Fruit fly (Drosophila melanogaster) whole organism, embryonic: ENCODE measurements around the gene CG42449.

Experiments used
- ATbp ChIP-seq: fragments of 200-800 bp; sonication (Bioruptor generic); optimal IDR thresholded peaks from 2 replicates; lab custom pipeline; 2017; ENCODE audit warnings: missing biosample characterization, mild to moderate bottlenecking, missing genetic modification characterization, missing genetic modification reagents
- Aef1 ChIP-seq: fragments of 200-800 bp; sonication (Bioruptor generic); IDR thresholded peaks from 3 replicates; pipeline ENCODE4 v1.3.6; 2022; ENCODE audit warnings: missing biosample characterization, missing genetic modification characterization
- Blimp-1 ChIP-seq: fragments of 200-800 bp; sonication (Bioruptor generic); optimal IDR thresholded peaks from 3 replicates; lab custom pipeline; 2018; ENCODE audit warnings: missing biosample characterization, missing genetic modification characterization, mild to moderate bottlenecking, moderate library complexity, missing genetic modification reagents
- C15 ChIP-seq: fragments of 200-800 bp; sonication (Bioruptor generic); IDR thresholded peaks from 3 replicates; pipeline ENCODE4 v1.3.6; 2022; ENCODE audit warnings: missing biosample characterization, missing genetic modification characterization
- CG10267 ChIP-seq: fragments of 200-800 bp; sonication (Bioruptor generic); optimal IDR thresholded peaks from 2 replicates; lab custom pipeline; 2018; ENCODE audit warnings: missing biosample characterization, mild to moderate bottlenecking, missing genetic modification characterization, moderate library complexity
- CG11085 ChIP-seq: fragments of 200-800 bp; sonication (Bioruptor generic); IDR thresholded peaks from 2 replicates; pipeline ENCODE4 v1.3.6; 2022; ENCODE audit warnings: missing biosample characterization, missing genetic modification characterization
- CG1233 ChIP-seq: fragments of 200-800 bp; sonication (Bioruptor generic); optimal IDR thresholded peaks from 4 replicates; lab custom pipeline; 2018; ENCODE audit warnings: missing biosample characterization, mild to moderate bottlenecking, missing genetic modification characterization
- CG13287 ChIP-seq: fragments of 200-800 bp; sonication (Bioruptor generic); IDR thresholded peaks from 2 replicates; pipeline ENCODE4 v1.3.6; 2022; ENCODE audit warnings: missing biosample characterization, missing genetic modification characterization; ENCODE audit not compliant: partially characterized antibody
- CG1647 ChIP-seq: fragments of 200-800 bp; sonication (Bioruptor generic); optimal IDR thresholded peaks from 3 replicates; lab custom pipeline; 2016; ENCODE audit warnings: missing biosample characterization, missing genetic modification characterization
- CG17612 ChIP-seq: fragments of 200-800 bp; sonication (Bioruptor generic); IDR thresholded peaks from 2 replicates; pipeline ENCODE4 v1.3.6; 2022; ENCODE audit warnings: missing biosample characterization, missing genetic modification characterization
- CG17829 ChIP-seq: fragments of 200-800 bp; optimal IDR thresholded peaks from 2 replicates; lab custom pipeline; 2019; ENCODE audit warnings: missing biosample characterization, mild to moderate bottlenecking, missing genetic modification characterization, moderate library complexity
- CG18599 ChIP-seq: fragments of 200-800 bp; sonication (Bioruptor generic); optimal IDR thresholded peaks from 3 replicates; lab custom pipeline; 2017; ENCODE audit warnings: missing biosample characterization, missing genetic modification characterization, mild to moderate bottlenecking, moderate library complexity, missing genetic modification reagents
- CG2129 ChIP-seq: fragments of 200-800 bp; sonication (Bioruptor generic); IDR thresholded peaks from 2 replicates; pipeline ENCODE4 v1.3.6; 2022; ENCODE audit warnings: missing biosample characterization, missing genetic modification characterization; ENCODE audit not compliant: partially characterized antibody
- CG2199 ChIP-seq: fragments of 200-800 bp; sonication (Bioruptor generic); IDR thresholded peaks from 3 replicates; pipeline ENCODE4 v1.3.6; 2022; ENCODE audit warnings: missing biosample characterization, missing genetic modification characterization
- CG31388 ChIP-seq: fragments of 200-800 bp; sonication (Bioruptor generic); optimal IDR thresholded peaks from 2 replicates; lab custom pipeline; 2016; ENCODE audit warnings: missing biosample characterization, missing genetic modification characterization
- CG3726 ChIP-seq: fragments of 200-800 bp; sonication (Bioruptor generic); IDR thresholded peaks from 3 replicates; pipeline ENCODE4, ENCODE4 v1.3.6; 2022; ENCODE audit warnings: missing biosample characterization, missing genetic modification characterization
- CG43689 ChIP-seq: fragments of 200-800 bp; sonication (Bioruptor generic); IDR thresholded peaks from 2 replicates; pipeline ENCODE4 v1.3.6; 2022; ENCODE audit warnings: missing biosample characterization, missing genetic modification characterization
- CG4424 ChIP-seq: fragments of 200-800 bp; sonication (Bioruptor generic); optimal IDR thresholded peaks from 3 replicates; lab custom pipeline; 2016; ENCODE audit warnings: missing biosample characterization, missing genetic modification characterization
- CG6175 ChIP-seq: fragments of 200-800 bp; sonication (Bioruptor generic); IDR thresholded peaks from 3 replicates; pipeline ENCODE4 v1.3.6; 2022; ENCODE audit warnings: missing biosample characterization, missing genetic modification characterization
- CG7372 ChIP-seq: fragments of 200-800 bp; sonication (Bioruptor generic); IDR thresholded peaks from 2 replicates; pipeline ENCODE4 v1.3.6; 2022; ENCODE audit warnings: missing biosample characterization, missing genetic modification characterization
- CG7745 ChIP-seq: fragments of 200-800 bp; sonication (Bioruptor generic); optimal IDR thresholded peaks from 2 replicates; lab custom pipeline; 2018; ENCODE audit warnings: missing biosample characterization, mild to moderate bottlenecking, missing genetic modification characterization, moderate library complexity
- CG8388 ChIP-seq: fragments of 200-800 bp; sonication (Bioruptor generic); optimal IDR thresholded peaks from 2 replicates; lab custom pipeline; 2019; ENCODE audit warnings: missing biosample characterization, mild to moderate bottlenecking, missing genetic modification characterization, moderate library complexity
- CG9215 ChIP-seq: fragments of 200-800 bp; sonication (Bioruptor generic); IDR thresholded peaks from 2 replicates; pipeline ENCODE4 v1.3.6; 2022; ENCODE audit warnings: missing biosample characterization, missing genetic modification characterization
- Deaf1 ChIP-seq: fragments of 200-800 bp; optimal IDR thresholded peaks from 3 replicates; lab custom pipeline; 2019; ENCODE audit warnings: missing biosample characterization, mild to moderate bottlenecking, missing genetic modification characterization, moderate library complexity
- Dref ChIP-seq: fragments of 200-800 bp; sonication (Bioruptor generic); IDR thresholded peaks from 2 replicates; pipeline ENCODE4 v1.3.6; 2022; ENCODE audit warnings: missing biosample characterization, missing genetic modification characterization
- HmgD ChIP-seq: fragments of 200-800 bp; sonication (Bioruptor generic); optimal IDR thresholded peaks from 3 replicates; lab custom pipeline; 2016; ENCODE audit warnings: missing biosample characterization, missing genetic modification characterization
- Opbp ChIP-seq: fragments of 200-800 bp; sonication (Bioruptor generic); IDR thresholded peaks from 3 replicates; pipeline ENCODE4 v1.3.6; 2022; ENCODE audit warnings: missing biosample characterization, missing genetic modification characterization; ENCODE audit not compliant: partially characterized antibody
- Ptx1 ChIP-seq: fragments of 200-800 bp; sonication (Bioruptor generic); IDR thresholded peaks from 2 replicates; pipeline ENCODE4 v1.3.6; 2022; ENCODE audit warnings: missing biosample characterization, missing genetic modification characterization
- Stat92E ChIP-seq, 3 experiments: fragments of >200 bp in 2 of 3; fragments of 200-800 bp in 1 of 3; sonication (Bioruptor generic) in 1 of 3; optimal IDR thresholded peaks; 2 replicates each; lab custom pipeline; 2017 to 2019; ENCODE audit warnings: missing biosample characterization in 3 of 3, missing genetic modification characterization in 3 of 3, mild to moderate bottlenecking in 1 of 3, moderate library complexity in 1 of 3
- Tbp ChIP-seq: fragments of >200 bp; optimal IDR thresholded peaks from 2 replicates; lab custom pipeline; 2018; ENCODE audit warnings: missing biosample characterization, missing genetic modification characterization
- ac ChIP-seq: fragments of 200-800 bp; sonication (Bioruptor generic); optimal IDR thresholded peaks from 3 replicates; lab custom pipeline; 2017; ENCODE audit warnings: missing biosample characterization, mild to moderate bottlenecking, missing genetic modification characterization
- br ChIP-seq: fragments of >200 bp; optimal IDR thresholded peaks from 2 replicates; lab custom pipeline; 2017
- cas ChIP-seq: fragments of 200-800 bp; sonication (Bioruptor generic); IDR thresholded peaks from 2 replicates; pipeline ENCODE4 v1.3.6; 2022; ENCODE audit warnings: missing biosample characterization, missing genetic modification characterization
- chif ChIP-seq, 2 experiments: fragments of 200-800 bp; sonication (Bioruptor generic); optimal IDR thresholded peaks; 3 replicates each; lab custom pipeline; 2016; ENCODE audit warnings: missing biosample characterization in 2 of 2, missing genetic modification characterization in 2 of 2
- dysf ChIP-seq: fragments of 200-800 bp; sonication (Bioruptor generic); IDR thresholded peaks from 3 replicates; pipeline ENCODE4 v1.3.6; 2022; ENCODE audit warnings: missing biosample characterization, missing genetic modification characterization
- ems ChIP-seq: fragments of 200-800 bp; sonication (Bioruptor generic); optimal IDR thresholded peaks from 3 replicates; lab custom pipeline; 2016; ENCODE audit warnings: missing biosample characterization, missing genetic modification characterization
- eve ChIP-seq, 2 experiments: fragments of >200 bp; optimal IDR thresholded peaks; 2 replicates each; lab custom pipeline; 2017; ENCODE audit warnings: missing biosample characterization in 2 of 2, missing genetic modification characterization in 2 of 2
- fd102C ChIP-seq: fragments of 200-800 bp; sonication (Bioruptor generic); optimal IDR thresholded peaks from 2 replicates; lab custom pipeline; 2018; ENCODE audit warnings: missing biosample characterization, mild to moderate bottlenecking, missing genetic modification characterization, moderate library complexity
- fd96Cb ChIP-seq: fragments of 200-800 bp; sonication (Bioruptor generic); optimal IDR thresholded peaks from 2 replicates; lab custom pipeline; 2018; ENCODE audit warnings: missing biosample characterization, mild to moderate bottlenecking, missing genetic modification characterization, moderate library complexity
- gsb ChIP-seq: fragments of 200-800 bp; sonication (Bioruptor generic); IDR thresholded peaks from 2 replicates; pipeline ENCODE4 v1.3.6; 2022; ENCODE audit warnings: missing biosample characterization, missing genetic modification characterization
- her ChIP-seq: fragments of 200-800 bp; sonication (Bioruptor generic); optimal IDR thresholded peaks from 2 replicates; lab custom pipeline; 2016; ENCODE audit warnings: missing biosample characterization, missing genetic modification characterization
- kni ChIP-seq: fragments of 200-800 bp; sonication (Bioruptor generic); optimal IDR thresholded peaks from 3 replicates; lab custom pipeline; 2017; ENCODE audit warnings: mild to moderate bottlenecking, missing biosample characterization, missing genetic modification reagents, missing genetic modification characterization
- lov ChIP-seq, 2 experiments: fragments of 200-800 bp in 1 of 2; fragments of >200 bp in 1 of 2; sonication (Bioruptor generic) in 1 of 2; IDR thresholded peaks in 1 of 2; optimal IDR thresholded peaks in 1 of 2; 2 replicates in 1 of 2; 3 replicates in 1 of 2; pipeline versions ENCODE4 v1.3.6 to Lab custom; 2017 to 2022; ENCODE audit warnings: missing biosample characterization in 1 of 2, missing genetic modification characterization in 1 of 2
- mirr ChIP-seq: fragments of 200-800 bp; sonication (Bioruptor generic); optimal IDR thresholded peaks from 3 replicates; lab custom pipeline; 2018; ENCODE audit warnings: missing biosample characterization, mild to moderate bottlenecking, missing genetic modification characterization
- pan ChIP-seq, 4 experiments: fragments of >200 bp in 3 of 4; fragments of 200-800 bp in 1 of 4; sonication (Bioruptor generic) in 1 of 4; optimal IDR thresholded peaks in 3 of 4; IDR thresholded peaks in 1 of 4; 2 replicates each; pipeline versions ENCODE4 v1.3.6 to Lab custom; 2017 to 2022; ENCODE audit warnings: missing biosample characterization in 2 of 4, missing genetic modification characterization in 2 of 4, mixed read lengths in 1 of 4
- prd ChIP-seq, 3 experiments: fragments of >200 bp in 2 of 3; fragments of 200-800 bp in 1 of 3; sonication (Bioruptor generic) in 1 of 3; optimal IDR thresholded peaks in 2 of 3; IDR thresholded peaks in 1 of 3; 2 replicates in 2 of 3; 3 replicates in 1 of 3; pipeline versions ENCODE4 v1.3.6 to Lab custom; 2017 to 2022; ENCODE audit warnings: missing biosample characterization in 1 of 3, missing genetic modification characterization in 1 of 3
- row ChIP-seq: fragments of 200-800 bp; sonication (Bioruptor generic); IDR thresholded peaks from 3 replicates; pipeline ENCODE4 v1.3.6; 2022; ENCODE audit warnings: missing biosample characterization, missing genetic modification characterization
- run ChIP-seq: fragments of 200-800 bp; sonication (Bioruptor generic); optimal IDR thresholded peaks from 3 replicates; lab custom pipeline; 2018; ENCODE audit warnings: missing biosample characterization, mild to moderate bottlenecking, missing genetic modification characterization
- tx ChIP-seq: fragments of 200-800 bp; sonication (Bioruptor generic); optimal IDR thresholded peaks from 2 replicates; lab custom pipeline; 2016; ENCODE audit warnings: missing biosample characterization, missing genetic modification characterization
- unpg ChIP-seq: fragments of 200-800 bp; sonication (Bioruptor generic); optimal IDR thresholded peaks from 3 replicates; lab custom pipeline; 2018; ENCODE audit warnings: missing biosample characterization, mild to moderate bottlenecking, missing genetic modification characterization, moderate library complexity
- z ChIP-seq: fragments of 200-800 bp; sonication (Bioruptor generic); IDR thresholded peaks from 3 replicates; pipeline ENCODE4 v1.3.6; 2022; ENCODE audit warnings: missing biosample characterization, missing genetic modification characterization

The CG42449 gene

DNA sequence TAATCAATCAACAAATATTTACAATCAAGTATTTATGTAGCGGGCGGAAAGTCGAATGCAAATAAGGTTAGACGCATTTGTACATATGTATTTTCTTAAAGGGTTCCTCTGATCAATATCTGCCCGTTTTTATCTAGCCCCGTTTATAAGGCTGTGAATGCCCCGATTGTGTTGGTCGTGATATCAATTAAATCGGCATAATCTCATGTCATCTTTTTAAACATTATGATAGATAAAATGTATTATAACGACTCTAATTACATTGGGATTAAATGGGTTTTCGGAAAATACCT lies 4.9 kb upstream of the CG42449 start (continued):
- no peak for TF ChIP-seq CG10267
- peak; percentile 6 for TF ChIP-seq kni (GFP tag; lab: Kevin White, UChicago)
- TF ChIP-seq tx = no peak
- TF ChIP-seq z (GFP tag; lab: Robert Waterston, UW) = no peak; the same call in 2 of the 3 replicates
- no peak for TF ChIP-seq unpg (GFP tag; lab: Kevin White, UChicago)
- no peak for TF ChIP-seq lov (optimal IDR thresholded peaks at IDR 0.05; lab: Kevin White, UChicago)
- no peak for TF ChIP-seq lov (GFP tag; IDR thresholded peaks at IDR 0.05; lab: Robert Waterston, UW)
- TF ChIP-seq Deaf1 = no peak
- TF ChIP-seq prd (optimal IDR thresholded peaks at IDR 0.05; lab: Kevin White, UChicago) = no peak
- no peak for TF ChIP-seq prd (GFP tag; IDR thresholded peaks at IDR 0.05; lab: Robert Waterston, UW)
- no peak for TF ChIP-seq ac
- TF ChIP-seq her (GFP tag; lab: Kevin White, UChicago) = no peak
- TF ChIP-seq CG43689 = no peak
- TF ChIP-seq gsb (GFP tag; lab: Robert Waterston, UW) = no peak
- no peak for TF ChIP-seq Ptx1
- no peak for TF ChIP-seq fd102C (GFP tag; lab: Kevin White, UChicago)
- no peak for TF ChIP-seq Tbp (GFP tag; lab: Kevin White, UChicago)
- TF ChIP-seq CG2199 (GFP tag; lab: Robert Waterston, UW) = no peak
- TF ChIP-seq row = no peak
- TF ChIP-seq CG1647 (GFP tag; lab: Kevin White, UChicago) = no peak
- peak in 1 of 2 experiments; percentile 40 for TF ChIP-seq chif (GFP tag; optimal IDR thresholded peaks at IDR 0.05; lab: Kevin White, UChicago)
- no peak for TF ChIP-seq Blimp-1 (GFP tag; lab: Kevin White, UChicago)
- TF ChIP-seq Stat92E (GFP tag; optimal IDR thresholded peaks at IDR 0.05; lab: Kevin White, UChicago) = no peak
- no peak for TF ChIP-seq CG4424 (GFP tag; lab: Kevin White, UChicago)
- TF ChIP-seq CG18599 (GFP tag; lab: Kevin White, UChicago) = peak; percentile 14
- no peak for TF ChIP-seq Aef1 (GFP tag; lab: Robert Waterston, UW)
- no peak for TF ChIP-seq CG2129 (GFP tag; lab: Robert Waterston, UW)
- TF ChIP-seq run (tag; lab: Kevin White, UChicago) = no peak
- TF ChIP-seq CG6175 = no peak
- TF ChIP-seq CG17829 (tag; lab: Kevin White, UChicago) = no peak
- TF ChIP-seq C15 (GFP tag; lab: Robert Waterston, UW) = 0 out of 3 replicates have a peak, but pooled peaks have one; percentile 3
- no peak for TF ChIP-seq ATbp (GFP tag; lab: Kevin White, UChicago)
- no peak for TF ChIP-seq CG7372 (GFP tag; lab: Robert Waterston, UW)
- no peak for TF ChIP-seq CG7745 (tag; lab: Kevin White, UChicago)
- no peak for TF ChIP-seq eve (GFP tag; optimal IDR thresholded peaks at IDR 0.05; lab: Kevin White, UChicago)
- no peak for TF ChIP-seq fd96Cb (tag; lab: Kevin White, UChicago)
- no peak for TF ChIP-seq cas (GFP tag; lab: Robert Waterston, UW)
- TF ChIP-seq CG11085 = no peak
- TF ChIP-seq pan (optimal IDR thresholded peaks at IDR 0.05; lab: Kevin White, UChicago) = no peak
- peak in 1 of 2 experiments; percentile 1 for TF ChIP-seq pan (GFP tag; optimal IDR thresholded peaks at IDR 0.05 in 1 of 2, IDR thresholded peaks at IDR 0.05 in 1 of 2)
- TF ChIP-seq CG9215 = no peak
- TF ChIP-seq ems = no peak
- no peak for TF ChIP-seq CG8388 (GFP tag; lab: Kevin White, UChicago)
- TF ChIP-seq mirr (GFP tag; lab: Kevin White, UChicago) = no peak
- no peak; the same call in 2 of the 3 replicates for TF ChIP-seq dysf (GFP tag; lab: Robert Waterston, UW)
- no peak for TF ChIP-seq Dref
- TF ChIP-seq CG1233 (GFP tag; lab: Kevin White, UChicago) = no peak
- TF ChIP-seq CG3726 (GFP tag; lab: Robert Waterston, UW) = no peak
- TF ChIP-seq Opbp (GFP tag; lab: Robert Waterston, UW) = no peak
- peak; percentile 2; the same call in 1 of the 2 replicates for TF ChIP-seq CG17612 (GFP tag; lab: Robert Waterston, UW)
- TF ChIP-seq CG13287 (GFP tag; lab: Robert Waterston, UW) = no peak
- TF ChIP-seq CG31388 (GFP tag; lab: Kevin White, UChicago) = no peak
- TF ChIP-seq br (lab: Kevin White, UChicago) = no peak
- no peak for TF ChIP-seq HmgD (GFP tag; lab: Kevin White, UChicago)
